Worm (Caenorhabditis elegans) whole organism, early embryonic: ENCODE measurements around the gene C16C10.13.

Experiments
- F13C5.2 ChIP-seq: sonication (generic microtip); optimal IDR thresholded peaks from 2 replicates; lab custom pipeline; 2017; ENCODE audit warnings: mild to moderate bottlenecking, missing genetic modification characterization, inconsistent platforms, missing compliant biosample characterization
- aly-1 ChIP-seq: sonication (generic microtip); optimal IDR thresholded peaks from 2 replicates; lab custom pipeline; 2016; ENCODE audit warnings: missing genetic modification characterization, missing compliant biosample characterization
- ama-1 ChIP-seq: fragments of 150-350 bp; optimal IDR thresholded peaks from 2 replicates; lab custom pipeline; 2014
- ets-7 ChIP-seq: sonication (generic microtip); optimal IDR thresholded peaks from 2 replicates; lab custom pipeline; 2016; ENCODE audit warnings: missing genotype, missing genetic modification characterization, missing compliant biosample characterization
- flt-1 ChIP-seq: fragments of 200-800 bp; sonication (Bioruptor generic); IDR thresholded peaks from 2 replicates; pipeline ENCODE4 v1.3.6; 2022; ENCODE audit warnings: missing genetic modification characterization, missing compliant biosample characterization
- hmbx-1 ChIP-seq: sonication (generic microtip); optimal IDR thresholded peaks from 2 replicates; lab custom pipeline; 2016; ENCODE audit warnings: mild to moderate bottlenecking, missing genetic modification characterization, missing compliant biosample characterization
- hmg-4 ChIP-seq: fragments of 200-800 bp; sonication (Bioruptor generic); optimal IDR thresholded peaks from 2 replicates; lab custom pipeline; 2018; ENCODE audit warnings: mild to moderate bottlenecking, missing genetic modification characterization, missing compliant biosample characterization
- hnd-1 ChIP-seq: sonication (generic microtip); optimal IDR thresholded peaks from 2 replicates; lab custom pipeline; 2016; ENCODE audit warnings: missing genetic modification characterization, missing compliant biosample characterization
- pes-1 ChIP-seq: fragments of 200-800 bp; sonication (Bioruptor generic); IDR thresholded peaks from 2 replicates; pipeline ENCODE4 v1.3.6; 2022; ENCODE audit warnings: missing genetic modification reagents, missing genetic modification characterization, missing compliant biosample characterization
- scrt-1 ChIP-seq: fragments of 200-800 bp; sonication (Bioruptor generic); IDR thresholded peaks from 2 replicates; pipeline ENCODE4 v1.3.6; 2022; ENCODE audit warnings: missing genetic modification characterization, missing compliant biosample characterization
- tbx-37 ChIP-seq: fragments of 200-800 bp; sonication (Bioruptor generic); conservative IDR thresholded peaks from 2 replicates; pipeline ENCODE4 v1.3.6; 2022; ENCODE audit warnings: missing genetic modification reagents, missing genetic modification characterization, missing compliant biosample characterization

ce11 chrIII:4131814-4132555 is 44.3 kb upstream of the C16C10.13 start:
- no peak for TF ChIP-seq hmbx-1 (tag; lab: Kevin White, UChicago)
- no peak for TF ChIP-seq ama-1
- no peak for TF ChIP-seq pes-1
- no peak for TF ChIP-seq F13C5.2 (tag; lab: Kevin White, UChicago)
- no peak for TF ChIP-seq hnd-1
- TF ChIP-seq flt-1 (GFP tag; lab: Robert Waterston, UW) = no peak
- TF ChIP-seq tbx-37 (GFP tag; lab: Robert Waterston, UW) = no peak
- no peak for TF ChIP-seq ets-7 (tag; lab: Kevin White, UChicago)
- TF ChIP-seq scrt-1 (GFP tag; lab: Robert Waterston, UW) = no peak
- TF ChIP-seq aly-1 (tag; lab: Kevin White, UChicago) = no peak
- no peak for TF ChIP-seq hmg-4 (GFP tag; lab: Kevin White, UChicago)
